ENCODE assay signal across 1 fruit fly cellular context in the genomic region with DNA sequence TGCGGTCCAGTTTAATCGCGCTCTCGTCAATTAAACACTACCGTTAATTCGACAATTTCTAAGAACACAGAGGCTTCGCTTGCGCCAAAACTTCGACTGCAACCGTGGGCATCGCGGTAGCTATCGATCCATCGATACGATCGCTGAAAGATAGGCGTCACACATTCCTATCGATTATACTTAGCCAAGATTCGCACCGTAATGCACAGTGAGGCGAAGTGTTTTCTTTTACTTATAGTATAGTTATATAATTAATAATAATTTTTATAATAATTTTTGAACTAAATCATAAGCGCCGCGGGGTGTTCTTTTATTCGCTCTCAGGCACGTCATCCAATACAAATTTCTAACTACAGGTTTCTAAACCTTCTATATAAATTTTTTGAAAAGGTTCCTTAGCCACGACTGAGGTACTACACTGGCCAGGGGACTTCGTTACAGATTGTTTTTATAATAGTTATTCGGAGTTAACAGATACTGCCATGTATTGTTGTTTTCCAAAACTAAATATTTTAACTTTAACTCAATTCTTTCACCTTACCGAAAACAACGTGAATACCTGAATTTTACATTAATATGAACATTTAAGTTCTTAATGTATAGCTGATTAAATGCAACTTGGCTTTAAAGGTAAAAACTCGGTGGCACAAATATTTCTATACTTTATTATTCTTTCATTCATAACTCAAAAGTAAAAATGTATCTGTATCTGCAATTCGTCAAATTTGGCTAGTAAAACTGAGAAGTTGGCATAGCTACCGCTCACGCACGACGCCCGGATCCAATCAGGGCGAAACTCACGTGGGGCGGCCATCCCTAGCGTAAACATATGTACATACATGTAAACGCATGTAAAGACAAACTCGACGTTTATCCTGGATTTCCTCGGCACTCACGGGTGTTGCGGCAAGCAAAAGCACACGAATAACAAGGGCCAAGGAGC.
TF ChIP-seq lines count a peak whose summit lies in the region.

A gene (minus strand): TSS at position 102 of the 943 bp plus-strand sequence.
A gene (plus strand): TSS at position 494 of the 943 bp plus-strand sequence.

TF ChIP-seq in whole organism, embryonic, 481 proteins besides CTCF, POLR2A, EP300 and RAD21 (continued from another document and continues in another):
- TF ChIP-seq her (GFP tag; optimal IDR thresholded peaks at IDR 0.05; lab: Kevin White, UChicago) (no peak), odd (GFP tag; optimal IDR thresholded peaks at IDR 0.05; lab: Kevin White, UChicago) (no peak), sr (GFP tag; IDR thresholded peaks at IDR 0.05; lab: Robert Waterston, UW) (no peak; the same call in 2 of the 3 replicates), Dip2 (GFP tag; IDR thresholded peaks at IDR 0.05; lab: Robert Waterston, UW) (no peak), bigmax (GFP tag; optimal IDR thresholded peaks at IDR 0.05; lab: Kevin White, UChicago) (no peak), kah (GFP tag; optimal IDR thresholded peaks at IDR 0.05; lab: Kevin White, UChicago) (no peak), CG17612 (GFP tag; IDR thresholded peaks at IDR 0.05; lab: Robert Waterston, UW) (no peak), Fer1 (GFP tag; optimal IDR thresholded peaks at IDR 0.05; lab: Kevin White, UChicago) (peak; percentile 1), tio (GFP tag; optimal IDR thresholded peaks at IDR 0.05; lab: Kevin White, UChicago) (no peak), yki (optimal IDR thresholded peaks at IDR 0.05; lab: Kevin White, UChicago) (no peak), CG14710 (tag; optimal IDR thresholded peaks at IDR 0.05; lab: Kevin White, UChicago) (peak; percentile 61), Nf-YB (GFP tag; optimal IDR thresholded peaks at IDR 0.05; lab: Kevin White, UChicago) (no peak), croc (GFP tag; conservative IDR thresholded peaks at IDR 0.05; lab: Robert Waterston, UW) (peak; percentile 33; the same call in 2 of the 3 replicates), CG17802 (tag; optimal IDR thresholded peaks at IDR 0.05; lab: Kevin White, UChicago) (no peak), CG16815 (GFP tag; optimal IDR thresholded peaks at IDR 0.05; lab: Kevin White, UChicago) (peak; percentile 41), CG18764 (GFP tag; optimal IDR thresholded peaks at IDR 0.05; lab: Kevin White, UChicago) (no peak), jigr1 (GFP tag; IDR thresholded peaks at IDR 0.05; lab: Robert Waterston, UW) (peak; percentile 25; the same call in 1 of the 3 replicates), CG18619 (GFP tag; optimal IDR thresholded peaks at IDR 0.05; lab: Kevin White, UChicago) (peak; percentile 37), tin (GFP tag; optimal IDR thresholded peaks at IDR 0.05; lab: Kevin White, UChicago) (peak; percentile 64), Poxn (GFP tag; IDR thresholded peaks at IDR 0.05; lab: Robert Waterston, UW) (peak; percentile 37; the same call in 1 of the 2 replicates), CG10321 (GFP tag; IDR thresholded peaks at IDR 0.05; lab: Robert Waterston, UW) (no peak), Hand (GFP tag; optimal IDR thresholded peaks at IDR 0.05; lab: Kevin White, UChicago) (no peak), hb (GFP tag; IDR thresholded peaks at IDR 0.05; lab: Robert Waterston, UW; ENCODE audit: partially characterized antibody) (peak; percentile 96), Bdp1 (GFP tag; optimal IDR thresholded peaks at IDR 0.05; lab: Kevin White, UChicago) (no peak), Ravus (GFP tag; IDR thresholded peaks at IDR 0.05; lab: Robert Waterston, UW) (peak; percentile 15; the same call in 1 of the 2 replicates), CG11695 (GFP tag; IDR thresholded peaks at IDR 0.05; lab: Robert Waterston, UW) (no peak), H2.0 (GFP tag; IDR thresholded peaks at IDR 0.05; lab: Robert Waterston, UW) (peak; percentile 45), CG12219 (GFP tag; optimal IDR thresholded peaks at IDR 0.05; lab: Kevin White, UChicago) (no peak), sim (GFP tag; IDR thresholded peaks at IDR 0.05; lab: Robert Waterston, UW) (no peak), Lim3 (GFP tag; IDR thresholded peaks at IDR 0.05; lab: Robert Waterston, UW) (no peak), MBD-R2 (GFP tag; IDR thresholded peaks at IDR 0.05; lab: Robert Waterston, UW) (peak; percentile 88), z (GFP tag; IDR thresholded peaks at IDR 0.05; lab: Robert Waterston, UW) (no peak), Ets97D (GFP tag; optimal IDR thresholded peaks at IDR 0.05; lab: Kevin White, UChicago) (peak; percentile 35), tna (GFP tag; IDR thresholded peaks at IDR 0.05; lab: Robert Waterston, UW; ENCODE audit: partially characterized antibody) (peak; percentile 92), CG9215 (GFP tag; IDR thresholded peaks at IDR 0.05; lab: Robert Waterston, UW) (peak; percentile 63), CG15073 (GFP tag; optimal IDR thresholded peaks at IDR 0.05; lab: Kevin White, UChicago) (no peak), CG15479 (GFP tag; optimal IDR thresholded peaks at IDR 0.05; lab: Kevin White, UChicago) (no peak), CG12391 (tag; optimal IDR thresholded peaks at IDR 0.05; lab: Kevin White, UChicago) (peak; percentile 48), lilli (GFP tag; optimal IDR thresholded peaks at IDR 0.05; lab: Kevin White, UChicago) (peak; percentile 40), bbx (GFP tag; IDR thresholded peaks at IDR 0.05; lab: Robert Waterston, UW; ENCODE audit: partially characterized antibody) (peak; percentile 98), vvl (GFP tag; IDR thresholded peaks at IDR 0.05; lab: Robert Waterston, UW) (peak; percentile 79), crol (GFP tag; IDR thresholded peaks at IDR 0.05; lab: Robert Waterston, UW) (peak; percentile 8; the same call in 1 of the 2 replicates), CG33213 (GFP tag; optimal IDR thresholded peaks at IDR 0.05; lab: Kevin White, UChicago) (no peak), row (GFP tag; IDR thresholded peaks at IDR 0.05; lab: Robert Waterston, UW) (peak; percentile 92), fd96Cb (tag; optimal IDR thresholded peaks at IDR 0.05; lab: Kevin White, UChicago) (peak; percentile 10), gem (tag; optimal IDR thresholded peaks at IDR 0.05; lab: Kevin White, UChicago) (peak; percentile 78), pnt (GFP tag; optimal IDR thresholded peaks at IDR 0.05; lab: Kevin White, UChicago) (no peak), schlank (tag; optimal IDR thresholded peaks at IDR 0.05; lab: Kevin White, UChicago) (peak; percentile 25), chn (GFP tag; optimal IDR thresholded peaks at IDR 0.05; lab: Kevin White, UChicago) (no peak), Atf6 (GFP tag; IDR thresholded peaks at IDR 0.05; lab: Robert Waterston, UW) (no peak), klu (GFP tag; IDR thresholded peaks at IDR 0.05; lab: Robert Waterston, UW) (peak; percentile 69), CG2199 (GFP tag; IDR thresholded peaks at IDR 0.05; lab: Robert Waterston, UW) (no peak), abd-A (tag; optimal IDR thresholded peaks at IDR 0.05; lab: Kevin White, UChicago) (no peak), CG3065 (GFP tag; optimal IDR thresholded peaks at IDR 0.05; lab: Kevin White, UChicago) (no peak), CG1792 (GFP tag; optimal IDR thresholded peaks at IDR 0.05; lab: Kevin White, UChicago) (no peak), Hr39 (optimal IDR thresholded peaks at IDR 0.05; lab: Kevin White, UChicago) (no peak), esg (GFP tag; conservative IDR thresholded peaks at IDR 0.05; lab: Robert Waterston, UW) (peak; percentile 54), luna (GFP tag; optimal IDR thresholded peaks at IDR 0.05; lab: Kevin White, UChicago) (no peak), CG3838 (GFP tag; optimal IDR thresholded peaks at IDR 0.05; lab: Kevin White, UChicago) (no peak), HLH54F (GFP tag; optimal IDR thresholded peaks at IDR 0.05; lab: Kevin White, UChicago) (peak; percentile 12), CG12769 (tag; optimal IDR thresholded peaks at IDR 0.05; lab: Kevin White, UChicago) (no peak), dati (GFP tag; IDR thresholded peaks at IDR 0.05; lab: Robert Waterston, UW) (no peak), CG13624 (GFP tag; optimal IDR thresholded peaks at IDR 0.05; lab: Kevin White, UChicago) (peak; percentile 28), oc (tag; optimal IDR thresholded peaks at IDR 0.05; lab: Kevin White, UChicago) (no peak), CG15696 (tag; optimal IDR thresholded peaks at IDR 0.05; lab: Kevin White, UChicago) (peak; percentile 55), CG15601 (tag; optimal IDR thresholded peaks at IDR 0.05; lab: Kevin White, UChicago) (no peak), ewg (GFP tag; optimal IDR thresholded peaks at IDR 0.05; lab: Kevin White, UChicago) (peak; percentile 31), fd102C (GFP tag; optimal IDR thresholded peaks at IDR 0.05; lab: Kevin White, UChicago) (no peak), org-1 (GFP tag; optimal IDR thresholded peaks at IDR 0.05; lab: Kevin White, UChicago) (no peak), ci (GFP tag; IDR thresholded peaks at IDR 0.05; lab: Robert Waterston, UW) (peak; percentile 57), CG1647 (GFP tag; optimal IDR thresholded peaks at IDR 0.05; lab: Kevin White, UChicago) (peak; percentile 27), crp (GFP tag; optimal IDR thresholded peaks at IDR 0.05; lab: Kevin White, UChicago) (peak in 1 of 2 experiments; percentile 39), CG7372 (GFP tag; IDR thresholded peaks at IDR 0.05; lab: Robert Waterston, UW) (peak; percentile 53; the same call in 1 of the 2 replicates), lab (GFP tag; optimal IDR thresholded peaks at IDR 0.05; lab: Kevin White, UChicago) (peak; percentile 42), CG30403 (GFP tag; optimal IDR thresholded peaks at IDR 0.05; lab: Kevin White, UChicago) (peak; percentile 61), zf30C (GFP tag; optimal IDR thresholded peaks at IDR 0.05; lab: Kevin White, UChicago) (no peak), CG10462 (GFP tag; optimal IDR thresholded peaks at IDR 0.05; lab: Kevin White, UChicago) (peak; percentile 17), inv (GFP tag; IDR thresholded peaks at IDR 0.05; lab: Robert Waterston, UW; ENCODE audit: partially characterized antibody) (peak; percentile 96), CG17568 (GFP tag; optimal IDR thresholded peaks at IDR 0.05; lab: Kevin White, UChicago) (no peak), CG7839 (tag; optimal IDR thresholded peaks at IDR 0.05; lab: Kevin White, UChicago) (peak; percentile 59), CG34376 (GFP tag; optimal IDR thresholded peaks at IDR 0.05; lab: Kevin White, UChicago) (no peak), CG6791 (GFP tag; IDR thresholded peaks at IDR 0.05; lab: Robert Waterston, UW; ENCODE audit: partially characterized antibody) (peak; percentile 98), CG12659 (GFP tag; optimal IDR thresholded peaks at IDR 0.05; lab: Kevin White, UChicago) (peak; percentile 47), Dad (GFP tag; optimal IDR thresholded peaks at IDR 0.05; lab: Kevin White, UChicago) (no peak), Doc2 (GFP tag; IDR thresholded peaks at IDR 0.05; lab: Robert Waterston, UW) (no peak), chinmo (GFP tag; IDR thresholded peaks at IDR 0.05; lab: Robert Waterston, UW; ENCODE audit: partially characterized antibody) (peak; percentile 91), Spps (tag; optimal IDR thresholded peaks at IDR 0.05; lab: Kevin White, UChicago) (no peak), Opbp (GFP tag; IDR thresholded peaks at IDR 0.05; lab: Robert Waterston, UW; ENCODE audit: partially characterized antibody) (peak; percentile 98), CG12299 (tag; optimal IDR thresholded peaks at IDR 0.05; lab: Kevin White, UChicago) (no peak), ranshi (GFP tag; IDR thresholded peaks at IDR 0.05; lab: Robert Waterston, UW) (peak; percentile 70), Bgb (GFP tag; IDR thresholded peaks at IDR 0.05; lab: Robert Waterston, UW; ENCODE audit: partially characterized antibody) (peak; percentile 98), TFAM (GFP tag; optimal IDR thresholded peaks at IDR 0.05; lab: Kevin White, UChicago) (no peak), Chrac-16 (GFP tag; optimal IDR thresholded peaks at IDR 0.05; lab: Kevin White, UChicago) (peak; percentile 23), CG2120 (GFP tag; optimal IDR thresholded peaks at IDR 0.05; lab: Kevin White, UChicago) (peak; percentile 44), Xbp1 (GFP tag; optimal IDR thresholded peaks at IDR 0.05; lab: Kevin White, UChicago) (peak; percentile 73), Ssrp (tag; optimal IDR thresholded peaks at IDR 0.05; lab: Kevin White, UChicago) (peak; percentile 46), phol (tag; optimal IDR thresholded peaks at IDR 0.05; lab: Kevin White, UChicago) (peak; percentile 63), sisA (GFP tag; IDR thresholded peaks at IDR 0.05; lab: Robert Waterston, UW) (peak; percentile 81), unpg (GFP tag; optimal IDR thresholded peaks at IDR 0.05; lab: Kevin White, UChicago) (peak; percentile 46), Ada2b (GFP tag; IDR thresholded peaks at IDR 0.05; lab: Robert Waterston, UW) (peak; percentile 66), PHDP (tag; optimal IDR thresholded peaks at IDR 0.05; lab: Kevin White, UChicago) (no peak), CG13775 (GFP tag; optimal IDR thresholded peaks at IDR 0.05; lab: Kevin White, UChicago) (peak; percentile 71), Adf1 (GFP tag; IDR thresholded peaks at IDR 0.05; lab: Robert Waterston, UW) (peak; percentile 36; the same call in 1 of the 2 replicates), CG31224 (GFP tag; IDR thresholded peaks at IDR 0.05; lab: Robert Waterston, UW) (peak; percentile 59), pros (GFP tag; optimal IDR thresholded peaks at IDR 0.05; lab: Kevin White, UChicago) (no peak), Dek (tag; optimal IDR thresholded peaks at IDR 0.05; lab: Kevin White, UChicago) (peak; percentile 39), tgo (GFP tag; IDR thresholded peaks at IDR 0.05; lab: Robert Waterston, UW) (peak; percentile 55), ind (GFP tag; optimal IDR thresholded peaks at IDR 0.05; lab: Kevin White, UChicago) (peak; percentile 52), CG43689 (GFP tag; IDR thresholded peaks at IDR 0.05; lab: Robert Waterston, UW) (no peak), hth (optimal IDR thresholded peaks at IDR 0.05; lab: Kevin White, UChicago) (no peak), repo (GFP tag; optimal IDR thresholded peaks at IDR 0.05; lab: Kevin White, UChicago) (no peak), gsb (GFP tag; IDR thresholded peaks at IDR 0.05; lab: Robert Waterston, UW) (no peak), ftz-f1 (GFP tag; optimal IDR thresholded peaks at IDR 0.05; lab: Kevin White, UChicago) (no peak), CG3726 (GFP tag; IDR thresholded peaks at IDR 0.05; lab: Robert Waterston, UW) (peak; percentile 50; the same call in 1 of the 3 replicates), CG10267 (tag; optimal IDR thresholded peaks at IDR 0.05; lab: Kevin White, UChicago) (peak; percentile 35), zfh1 (GFP tag; IDR thresholded peaks at IDR 0.05; lab: Robert Waterston, UW) (peak; percentile 70; the same call in 1 of the 3 replicates), Oaz (GFP tag; IDR thresholded peaks at IDR 0.05; lab: Robert Waterston, UW) (peak; percentile 17; the same call in 1 of the 2 replicates), CG3407 (GFP tag; optimal IDR thresholded peaks at IDR 0.05; lab: Kevin White, UChicago) (no peak), CG1603 (tag; optimal IDR thresholded peaks at IDR 0.05; lab: Kevin White, UChicago) (peak; percentile 55), H15 (GFP tag; IDR thresholded peaks at IDR 0.05; lab: Robert Waterston, UW) (peak; percentile 48; the same call in 1 of the 3 replicates)
